Fruit fly (Drosophila melanogaster) Kc167 (cell line): ENCODE results near the gene gb.

ENCODE experiments used
- Myc ChIP-seq: fragments of >200 bp; optimal IDR thresholded peaks from 2 replicates; lab custom pipeline; 2017; ENCODE audit warnings: missing external identifiers
- Sin3A ChIP-seq: fragments of >200 bp; optimal IDR thresholded peaks from 2 replicates; lab custom pipeline; 2018; ENCODE audit warnings: missing external identifiers
- h ChIP-seq: fragments of >200 bp; optimal IDR thresholded peaks from 3 replicates; lab custom pipeline; 2018; ENCODE audit warnings: missing external identifiers
- psq ChIP-seq: fragments of >200 bp; optimal IDR thresholded peaks from 2 replicates; lab custom pipeline; 2017; ENCODE audit warnings: missing external identifiers

DNA sequence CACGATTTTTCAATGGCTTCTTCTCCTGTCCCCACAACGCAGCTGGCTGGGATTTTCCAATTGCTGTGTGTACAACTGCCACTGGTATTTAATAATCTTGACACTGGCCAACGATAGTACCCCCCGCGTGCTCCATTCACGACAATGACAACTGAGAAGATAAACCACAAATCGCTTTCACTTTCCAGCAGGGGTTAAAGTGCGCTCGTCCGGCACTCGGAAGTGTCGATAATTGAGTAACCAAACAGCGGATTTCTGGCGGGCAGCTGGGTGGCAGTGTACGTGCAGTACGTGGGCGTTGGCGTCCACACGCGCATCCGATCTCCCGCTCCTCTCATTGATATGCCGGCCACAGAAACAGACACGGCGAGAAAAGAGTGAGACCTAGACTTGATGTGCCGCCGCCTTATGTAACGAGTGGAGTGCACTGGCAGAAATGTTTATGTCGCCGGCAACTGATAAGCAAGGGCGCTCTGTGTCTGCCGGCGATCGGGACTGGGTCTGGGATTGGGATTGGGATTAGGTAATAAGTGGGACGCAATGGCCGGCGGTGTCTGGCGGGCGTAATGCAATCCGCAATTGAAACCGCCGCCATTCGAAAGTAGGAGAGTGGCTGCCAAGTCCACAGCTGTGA lies 22.8 kb upstream of the gb start:
- TF ChIP-seq psq = no peak
- no peak for TF ChIP-seq h (lab: Kevin White, UChicago)
- TF ChIP-seq Sin3A = no peak
- TF ChIP-seq Myc = no peak
